Worm (Caenorhabditis elegans) whole organism, L3 larva: Measurements from ENCODE around the gene M01H9.10.
A peak's percentile ranks its signal among the peaks of the same experiment; 100 is the strongest.

Source experiments
- R02D3.7 ChIP-seq: fragments of 150-350 bp; optimal IDR thresholded peaks from 2 replicates; lab custom pipeline; 2014; ENCODE audit warnings: missing biosample characterization, missing genetic modification characterization
- aly-2 ChIP-seq: fragments of 150-350 bp; optimal IDR thresholded peaks from 2 replicates; lab custom pipeline; 2014; ENCODE audit warnings: missing biosample characterization, missing genetic modification characterization
- ama-1 ChIP-seq: fragments of 150-350 bp; optimal IDR thresholded peaks from 2 replicates; lab custom pipeline; 2018
- ceh-16 ChIP-seq: sonication (generic microtip); optimal IDR thresholded peaks from 2 replicates; lab custom pipeline; 2017; ENCODE audit warnings: missing biosample characterization, missing genetic modification characterization
- ceh-28 ChIP-seq: fragments of 150-350 bp; optimal IDR thresholded peaks from 2 replicates; lab custom pipeline; 2014; ENCODE audit warnings: missing biosample characterization, missing genetic modification reagents, missing genetic modification characterization
- ceh-82 ChIP-seq: fragments of 150-350 bp; optimal IDR thresholded peaks from 2 replicates; lab custom pipeline; 2014; ENCODE audit warnings: missing biosample characterization, missing genetic modification characterization
- ceh-9 ChIP-seq: sonication (generic microtip); optimal IDR thresholded peaks from 2 replicates; lab custom pipeline; 2018; ENCODE audit warnings: missing biosample characterization, missing genetic modification characterization
- daf-12 ChIP-seq: fragments of 150-350 bp; optimal IDR thresholded peaks from 2 replicates; lab custom pipeline; 2014; ENCODE audit warnings: missing biosample characterization, missing genetic modification reagents, missing genetic modification characterization
- egl-27 ChIP-seq: sonication (generic microtip); optimal IDR thresholded peaks from 4 replicates; lab custom pipeline; 2017; ENCODE audit warnings: missing biosample characterization, missing genetic modification reagents, missing genetic modification characterization
- egl-5 ChIP-seq: fragments of 150-350 bp; optimal IDR thresholded peaks from 2 replicates; lab custom pipeline; 2017; ENCODE audit warnings: missing biosample characterization, missing genetic modification reagents, missing genetic modification characterization, inconsistent platforms
- elt-1 ChIP-seq: fragments of 150-350 bp; optimal IDR thresholded peaks from 2 replicates; lab custom pipeline; 2014; ENCODE audit warnings: missing biosample characterization, missing genetic modification characterization
- elt-2 ChIP-seq: sonication (generic microtip); optimal IDR thresholded peaks from 2 replicates; lab custom pipeline; 2016; ENCODE audit warnings: missing genetic modification reagents, mild to moderate bottlenecking, missing genetic modification characterization, missing compliant biosample characterization
- elt-3 ChIP-seq, 3 experiments: fragments of 150-350 bp in 1 of 3; sonication (generic microtip) in 2 of 3; optimal IDR thresholded peaks; 2 replicates in 2 of 3; 4 replicates in 1 of 3; lab custom pipeline; 2014 to 2017; ENCODE audit warnings: missing biosample characterization in 3 of 3, missing genetic modification characterization in 3 of 3
- fkh-10 ChIP-seq: sonication (generic microtip); optimal IDR thresholded peaks from 2 replicates; lab custom pipeline; 2017; ENCODE audit warnings: missing biosample characterization, missing genetic modification reagents, missing genetic modification characterization
- fkh-2 ChIP-seq: fragments of 150-350 bp; optimal IDR thresholded peaks from 2 replicates; lab custom pipeline; 2014; ENCODE audit warnings: missing biosample characterization, missing genetic modification reagents, missing genetic modification characterization
- fos-1 ChIP-seq: fragments of 150-350 bp; optimal IDR thresholded peaks from 2 replicates; lab custom pipeline; 2014; ENCODE audit warnings: missing biosample characterization, missing genetic modification characterization
- hmg-11 ChIP-seq: sonication (generic microtip); optimal IDR thresholded peaks from 2 replicates; lab custom pipeline; 2016; ENCODE audit warnings: missing genetic modification characterization, missing compliant biosample characterization
- jun-1 ChIP-seq: fragments of 150-350 bp; optimal IDR thresholded peaks from 2 replicates; lab custom pipeline; 2014; ENCODE audit warnings: missing biosample characterization, missing genetic modification reagents, missing genetic modification characterization
- lin-15B ChIP-seq: fragments of 150-350 bp; optimal IDR thresholded peaks from 2 replicates; lab custom pipeline; 2014; ENCODE audit warnings: missing biosample characterization, missing genetic modification characterization
- lin-39 ChIP-seq: fragments of 150-350 bp; optimal IDR thresholded peaks from 2 replicates; lab custom pipeline; 2018; ENCODE audit warnings: missing biosample characterization, missing genetic modification reagents, missing genetic modification characterization
- lsy-12 ChIP-seq: sonication (generic microtip); optimal IDR thresholded peaks from 2 replicates; lab custom pipeline; 2016; ENCODE audit warnings: mild to moderate bottlenecking, missing genetic modification characterization, missing compliant biosample characterization
- mdl-1 ChIP-seq: fragments of 150-350 bp; optimal IDR thresholded peaks from 2 replicates; lab custom pipeline; 2014; ENCODE audit warnings: missing biosample characterization, missing genetic modification characterization
- mml-1 ChIP-seq: fragments of 150-350 bp; sonication (generic microtip); optimal IDR thresholded peaks from 3 replicates; lab custom pipeline; 2014; ENCODE audit warnings: missing biosample characterization, missing genetic modification characterization
- nfya-1 ChIP-seq: sonication (generic microtip); optimal IDR thresholded peaks from 2 replicates; lab custom pipeline; 2017; ENCODE audit warnings: missing genetic modification characterization, mild to moderate bottlenecking, missing compliant biosample characterization, antibody characterized with exemption, moderate library complexity; ENCODE audit not compliant: insufficient read depth
- nhr-11 ChIP-seq: fragments of 150-350 bp; optimal IDR thresholded peaks from 2 replicates; lab custom pipeline; 2014; ENCODE audit warnings: missing biosample characterization, missing genetic modification characterization
- nhr-12 ChIP-seq: fragments of 150-350 bp; optimal IDR thresholded peaks from 2 replicates; lab custom pipeline; 2014; ENCODE audit warnings: missing biosample characterization, missing genetic modification characterization
- nhr-23 ChIP-seq: fragments of 150-350 bp; optimal IDR thresholded peaks from 2 replicates; lab custom pipeline; 2014; ENCODE audit warnings: missing biosample characterization, missing genetic modification reagents, missing genetic modification characterization
- nhr-237 ChIP-seq: fragments of 150-350 bp; optimal IDR thresholded peaks from 2 replicates; lab custom pipeline; 2014; ENCODE audit warnings: missing biosample characterization, missing genetic modification characterization
- nhr-25 ChIP-seq: sonication (generic microtip); optimal IDR thresholded peaks from 2 replicates; lab custom pipeline; 2017; ENCODE audit warnings: missing biosample characterization, missing genetic modification characterization
- nhr-28 ChIP-seq: fragments of 150-350 bp; optimal IDR thresholded peaks from 2 replicates; lab custom pipeline; 2014; ENCODE audit warnings: missing biosample characterization, missing genetic modification characterization
- nhr-43 ChIP-seq: sonication (generic microtip); optimal IDR thresholded peaks from 2 replicates; lab custom pipeline; 2016; ENCODE audit warnings: mild to moderate bottlenecking, missing genetic modification characterization, missing compliant biosample characterization; ENCODE audit not compliant: poor library complexity, severe bottlenecking
- nhr-67 ChIP-seq: fragments of 150-350 bp; optimal IDR thresholded peaks from 2 replicates; lab custom pipeline; 2014; ENCODE audit warnings: missing biosample characterization, missing genetic modification characterization
- nhr-76 ChIP-seq: fragments of 150-350 bp; sonication (generic microtip); optimal IDR thresholded peaks from 5 replicates; lab custom pipeline; 2014; ENCODE audit warnings: missing biosample characterization, missing genetic modification characterization
- nhr-77 ChIP-seq: fragments of 150-350 bp; optimal IDR thresholded peaks from 2 replicates; lab custom pipeline; 2014; ENCODE audit warnings: missing biosample characterization, missing genetic modification characterization
- pha-4 ChIP-seq: fragments of 150-350 bp; optimal IDR thresholded peaks from 2 replicates; lab custom pipeline; 2014; ENCODE audit warnings: missing biosample characterization, missing genetic modification reagents, missing genetic modification characterization
- pqm-1 ChIP-seq: fragments of 150-350 bp; optimal IDR thresholded peaks from 2 replicates; lab custom pipeline; 2017; ENCODE audit warnings: missing biosample characterization, missing genetic modification characterization, inconsistent platforms
- sea-2 ChIP-seq: fragments of 150-350 bp; sonication (generic microtip); optimal IDR thresholded peaks from 4 replicates; lab custom pipeline; 2014; ENCODE audit warnings: missing biosample characterization, missing genetic modification reagents, missing genetic modification characterization
- skn-1 ChIP-seq: fragments of 150-350 bp; optimal IDR thresholded peaks from 2 replicates; lab custom pipeline; 2014; ENCODE audit warnings: missing biosample characterization, missing genetic modification characterization
- snpc-4 ChIP-seq: fragments of 150-350 bp; optimal IDR thresholded peaks from 2 replicates; lab custom pipeline; 2014; ENCODE audit warnings: missing biosample characterization, missing genetic modification characterization
- unc-39 ChIP-seq: sonication (generic microtip); optimal IDR thresholded peaks from 4 replicates; lab custom pipeline; 2017; ENCODE audit warnings: missing biosample characterization, missing genetic modification characterization
- unc-62 ChIP-seq: fragments of 150-350 bp; sonication (generic microtip); optimal IDR thresholded peaks from 4 replicates; lab custom pipeline; 2014; ENCODE audit warnings: missing biosample characterization, missing genetic modification reagents, missing genetic modification characterization
- zag-1 ChIP-seq: fragments of 150-350 bp; optimal IDR thresholded peaks from 2 replicates; lab custom pipeline; 2014; ENCODE audit warnings: missing biosample characterization, missing genetic modification characterization
- ztf-11 ChIP-seq: fragments of 150-350 bp; optimal IDR thresholded peaks from 2 replicates; lab custom pipeline; 2014; ENCODE audit warnings: missing biosample characterization, missing genetic modification characterization
- ztf-4 ChIP-seq: fragments of 150-350 bp; optimal IDR thresholded peaks from 2 replicates; lab custom pipeline; 2014; ENCODE audit warnings: missing biosample characterization, missing genetic modification characterization

Gene M01H9.10

ce11 chrIV:4475362-4476086, 4.4 kb downstream of the M01H9.10 start:
- TF ChIP-seq ztf-4 (tag; lab: Kevin White, UChicago) (peak; percentile 14), pqm-1 (peak; percentile 40), daf-12 (tag; lab: Kevin White, UChicago) (no peak), egl-5 (tag; lab: Kevin White, UChicago) (no peak), nhr-76 (tag; lab: Kevin White, UChicago) (no peak), fos-1 (no peak), nhr-23 (tag; lab: Kevin White, UChicago) (no peak), nhr-67 (tag; lab: Kevin White, UChicago) (no peak), ama-1 (lab: Kevin White, UChicago) (peak; percentile 3), jun-1 (tag; lab: Kevin White, UChicago) (no peak), mdl-1 (tag; lab: Kevin White, UChicago) (no peak), pha-4 (tag; lab: Kevin White, UChicago) (peak; percentile 58), elt-2 (tag; lab: Kevin White, UChicago) (peak; percentile 72), ceh-16 (tag; lab: Kevin White, UChicago) (no peak)

ce11 chrIV:4473767-4474166, 6.2 kb downstream of the M01H9.10 start:
- TF ChIP-seq ceh-16 (tag; lab: Kevin White, UChicago) = no peak
- no peak for TF ChIP-seq hmg-11 (tag; lab: Kevin White, UChicago)
- peak; percentile 14 for TF ChIP-seq nhr-25 (tag; lab: Kevin White, UChicago)
- peak; percentile 12 for TF ChIP-seq nhr-23 (tag; lab: Kevin White, UChicago)
- TF ChIP-seq lsy-12 = peak; percentile 19
- peak; percentile 83 for TF ChIP-seq ama-1 (lab: Kevin White, UChicago)
- TF ChIP-seq elt-2 (tag; lab: Kevin White, UChicago) = peak; percentile 4
- TF ChIP-seq, all 47 proteins: peak for 5

ce11 chrIV:4472418-4473173, 7.3 kb downstream of the M01H9.10 start:
- peak; percentile 73 for TF ChIP-seq nhr-43
- no peak for TF ChIP-seq R02D3.7 (tag; lab: Kevin White, UChicago)
- TF ChIP-seq snpc-4 (tag; lab: Kevin White, UChicago) = no peak
- TF ChIP-seq sea-2 (GFP tag; lab: Kevin White, UChicago) = no peak
- TF ChIP-seq nhr-25 (tag; lab: Kevin White, UChicago) = peak; percentile 85
- TF ChIP-seq nhr-77 (tag; lab: Kevin White, UChicago) = no peak
- TF ChIP-seq egl-5 (tag; lab: Kevin White, UChicago) = no peak
- no peak for TF ChIP-seq jun-1 (tag; lab: Kevin White, UChicago)
- peak; percentile 90 for TF ChIP-seq nhr-23 (tag; lab: Kevin White, UChicago)
- no peak for TF ChIP-seq fos-1
- peak; percentile 54 for TF ChIP-seq ztf-4 (tag; lab: Kevin White, UChicago)
- TF ChIP-seq pha-4 (tag; lab: Kevin White, UChicago) = peak; percentile 37
- no peak for TF ChIP-seq egl-27 (tag; lab: Kevin White, UChicago)
- no peak for TF ChIP-seq nhr-28 (tag; lab: Kevin White, UChicago)
- TF ChIP-seq nhr-76 (tag; lab: Kevin White, UChicago) = no peak
- no peak for TF ChIP-seq unc-39 (tag; lab: Kevin White, UChicago)
- TF ChIP-seq nhr-12 (tag; lab: Kevin White, UChicago) = no peak
- TF ChIP-seq elt-1 (tag; lab: Kevin White, UChicago) = peak; percentile 75
- no peak for TF ChIP-seq daf-12 (tag; lab: Kevin White, UChicago)
- peak; percentile 2 for TF ChIP-seq lin-39 (tag; lab: Kevin White, UChicago)
- no peak for TF ChIP-seq ceh-9 (tag; lab: Kevin White, UChicago)
- TF ChIP-seq fkh-2 (tag; lab: Kevin White, UChicago) = no peak
- TF ChIP-seq nhr-237 (tag; lab: Kevin White, UChicago) = no peak
- no peak for TF ChIP-seq fkh-10 (GFP tag; lab: Kevin White, UChicago)
- no peak for TF ChIP-seq nhr-67 (tag; lab: Kevin White, UChicago)
- peak; percentile 53 for TF ChIP-seq elt-2 (tag; lab: Kevin White, UChicago)
- TF ChIP-seq ztf-11 (tag; lab: Kevin White, UChicago) = no peak
- TF ChIP-seq pqm-1 = peak; percentile 58
- no peak for TF ChIP-seq lin-15B (tag; lab: Kevin White, UChicago)
- peak; percentile 7 for TF ChIP-seq nfya-1 (tag; lab: Kevin White, UChicago)
- TF ChIP-seq nhr-11 (tag; lab: Kevin White, UChicago) = no peak
- TF ChIP-seq mml-1 (tag; lab: Kevin White, UChicago) = peak; percentile 15
- TF ChIP-seq ama-1 (lab: Kevin White, UChicago) = peak; percentile 86
- TF ChIP-seq ceh-28 (tag; lab: Kevin White, UChicago) = no peak
- TF ChIP-seq zag-1 (tag; lab: Kevin White, UChicago) = no peak
- no peak for TF ChIP-seq skn-1 (tag; lab: Kevin White, UChicago)
- TF ChIP-seq aly-2 (tag; lab: Kevin White, UChicago) = no peak
- peak in 1 of 3 experiments; percentile 32 for TF ChIP-seq elt-3 (tag; optimal IDR thresholded peaks at IDR 0.05; lab: Kevin White, UChicago)
- no peak for TF ChIP-seq unc-62 (GFP tag; lab: Kevin White, UChicago)
- TF ChIP-seq hmg-11 (tag; lab: Kevin White, UChicago) = no peak
- no peak for TF ChIP-seq ceh-16 (tag; lab: Kevin White, UChicago)
- TF ChIP-seq ceh-82 = no peak
